Worm (Caenorhabditis elegans) whole organism, L1 larva: Measurements from ENCODE around the gene F52B11.2.

Source experiments
- ceh-82 ChIP-seq, 3 experiments: fragments of 150-350 bp in 1 of 3; sonication (generic microtip) in 2 of 3; optimal IDR thresholded peaks; 2 replicates each; lab custom pipeline; 2014 to 2017; ENCODE audit warnings: missing biosample characterization in 3 of 3, missing genetic modification characterization in 3 of 3
- egl-27 ChIP-seq, 2 experiments: fragments of 150-350 bp in 1 of 2; sonication (generic microtip); optimal IDR thresholded peaks; 3 replicates each; lab custom pipeline; 2017 to 2018; ENCODE audit warnings: missing biosample characterization in 2 of 2, missing genetic modification characterization in 2 of 2, missing genetic modification reagents in 2 of 2
- fos-1 ChIP-seq: fragments of 150-350 bp; optimal IDR thresholded peaks from 2 replicates; lab custom pipeline; 2014; ENCODE audit warnings: missing biosample characterization, missing genetic modification characterization
- lin-13 ChIP-seq: fragments of 150-350 bp; optimal IDR thresholded peaks from 2 replicates; lab custom pipeline; 2014; ENCODE audit warnings: missing biosample characterization, missing genetic modification reagents, missing genetic modification characterization
- lin-35 ChIP-seq, 2 experiments: fragments of 150-350 bp; optimal IDR thresholded peaks; 2 replicates each; lab custom pipeline; 2014; ENCODE audit warnings: missing biosample characterization in 2 of 2, missing genetic modification characterization in 2 of 2, missing genetic modification reagents in 2 of 2
- nhr-11 ChIP-seq: fragments of 150-350 bp; optimal IDR thresholded peaks from 2 replicates; lab custom pipeline; 2014; ENCODE audit warnings: missing biosample characterization, missing genetic modification characterization
- nhr-12 ChIP-seq: sonication (generic microtip); optimal IDR thresholded peaks from 2 replicates; lab custom pipeline; 2017; ENCODE audit warnings: missing biosample characterization, missing genetic modification characterization
- nhr-19 ChIP-seq: fragments of 200-800 bp; sonication (Bioruptor generic); conservative IDR thresholded peaks from 2 replicates; pipeline ENCODE4 v1.3.6; 2022; ENCODE audit warnings: missing genetic modification characterization, missing compliant biosample characterization
- nhr-90 ChIP-seq: sonication (generic microtip); optimal IDR thresholded peaks from 2 replicates; lab custom pipeline; 2016; ENCODE audit warnings: mild to moderate bottlenecking, missing genetic modification characterization, missing compliant biosample characterization; ENCODE audit not compliant: poor library complexity
- pqm-1 ChIP-seq: sonication (generic microtip); optimal IDR thresholded peaks from 3 replicates; lab custom pipeline; 2017; ENCODE audit warnings: missing biosample characterization, missing genetic modification characterization
- snpc-4 ChIP-seq: fragments of 150-350 bp; optimal IDR thresholded peaks from 2 replicates; lab custom pipeline; 2014; ENCODE audit warnings: missing biosample characterization, missing genetic modification characterization
- unc-130 ChIP-seq: fragments of 150-350 bp; optimal IDR thresholded peaks from 2 replicates; lab custom pipeline; 2017; ENCODE audit warnings: missing biosample characterization, missing genetic modification characterization, inconsistent platforms
- unc-86 ChIP-seq: sonication (generic microtip); optimal IDR thresholded peaks from 2 replicates; lab custom pipeline; 2016; ENCODE audit warnings: missing genetic modification characterization, missing compliant biosample characterization

ce11 chrIV:14133400-14133799 is 50.0 kb downstream of the F52B11.2 start:
- TF ChIP-seq nhr-11: no peak
- no peak for TF ChIP-seq nhr-19 (GFP tag; lab: Robert Waterston, UW)
- TF ChIP-seq egl-27 (tag; optimal IDR thresholded peaks at IDR 0.05; lab: Kevin White, UChicago): no peak
- no peak for TF ChIP-seq fos-1 (tag; lab: Kevin White, UChicago)
- no peak for TF ChIP-seq lin-35 (GFP tag; optimal IDR thresholded peaks at IDR 0.05; lab: Kevin White, UChicago)
- TF ChIP-seq snpc-4 (tag; lab: Kevin White, UChicago): no peak
- no peak for TF ChIP-seq nhr-12
- no peak for TF ChIP-seq ceh-82 (tag; optimal IDR thresholded peaks at IDR 0.05; lab: Kevin White, UChicago)
- TF ChIP-seq unc-86: no peak
- no peak for TF ChIP-seq nhr-90 (tag; lab: Kevin White, UChicago)
- no peak for TF ChIP-seq unc-130 (tag; lab: Kevin White, UChicago)
- TF ChIP-seq lin-13: no peak
- TF ChIP-seq pqm-1 (tag; lab: Kevin White, UChicago): no peak
